Fruit fly (Drosophila melanogaster) whole organism, embryonic: Measurements from ENCODE around the gene CG7896.

ENCODE experiments used
- CG11398 ChIP-seq: fragments of 200-800 bp; sonication (Bioruptor generic); optimal IDR thresholded peaks from 2 replicates; lab custom pipeline; 2016; ENCODE audit warnings: missing biosample characterization, missing genetic modification characterization
- CG12104 ChIP-seq: fragments of 200-800 bp; sonication (Bioruptor generic); optimal IDR thresholded peaks from 3 replicates; lab custom pipeline; 2016; ENCODE audit warnings: missing biosample characterization, missing genetic modification characterization
- CG14667 ChIP-seq: fragments of 200-800 bp; sonication (Bioruptor generic); IDR thresholded peaks from 2 replicates; pipeline ENCODE4 v1.3.6; 2022; ENCODE audit warnings: missing biosample characterization, missing genetic modification characterization
- CG15514 ChIP-seq: fragments of 200-800 bp; sonication (Bioruptor generic); optimal IDR thresholded peaks from 3 replicates; lab custom pipeline; 2017; ENCODE audit warnings: missing biosample characterization, missing genetic modification characterization, mild to moderate bottlenecking, moderate library complexity, missing genetic modification reagents
- CG15601 ChIP-seq: fragments of 200-800 bp; sonication (Bioruptor generic); optimal IDR thresholded peaks from 3 replicates; lab custom pipeline; 2019; ENCODE audit warnings: missing biosample characterization, mild to moderate bottlenecking, missing genetic modification characterization, moderate library complexity
- CG17385 ChIP-seq: fragments of 200-800 bp; sonication (Bioruptor generic); optimal IDR thresholded peaks from 3 replicates; lab custom pipeline; 2018; ENCODE audit warnings: missing biosample characterization, mild to moderate bottlenecking, missing genetic modification characterization
- CG17568 ChIP-seq: fragments of 200-800 bp; sonication (Bioruptor generic); optimal IDR thresholded peaks from 2 replicates; lab custom pipeline; 2018; ENCODE audit warnings: missing biosample characterization, mild to moderate bottlenecking, missing genetic modification characterization, moderate library complexity
- CG18599 ChIP-seq: fragments of 200-800 bp; sonication (Bioruptor generic); optimal IDR thresholded peaks from 3 replicates; lab custom pipeline; 2017; ENCODE audit warnings: missing biosample characterization, missing genetic modification characterization, mild to moderate bottlenecking, moderate library complexity, missing genetic modification reagents
- CG34224 ChIP-seq: fragments of 200-800 bp; sonication (Bioruptor generic); IDR thresholded peaks from 3 replicates; pipeline ENCODE4 v1.3.6; 2022; ENCODE audit warnings: missing biosample characterization, missing genetic modification characterization; ENCODE audit not compliant: partially characterized antibody
- CG34376 ChIP-seq: fragments of 200-800 bp; sonication (Bioruptor generic); optimal IDR thresholded peaks from 2 replicates; lab custom pipeline; 2018; ENCODE audit warnings: missing biosample characterization, mild to moderate bottlenecking, missing genetic modification characterization
- CG3995 ChIP-seq: fragments of 200-800 bp; sonication (Bioruptor generic); optimal IDR thresholded peaks from 3 replicates; lab custom pipeline; 2016; ENCODE audit warnings: missing biosample characterization, missing genetic modification characterization
- CG6272 ChIP-seq: fragments of 200-800 bp; sonication (Bioruptor generic); IDR thresholded peaks from 2 replicates; pipeline ENCODE4 v1.3.6; 2022; ENCODE audit warnings: missing biosample characterization, missing genetic modification characterization
- CG6654 ChIP-seq: fragments of 200-800 bp; sonication (Bioruptor generic); optimal IDR thresholded peaks from 2 replicates; lab custom pipeline; 2017; ENCODE audit warnings: missing biosample characterization, mild to moderate bottlenecking, missing genetic modification characterization
- CG6791 ChIP-seq: fragments of 200-800 bp; sonication (Bioruptor generic); IDR thresholded peaks from 3 replicates; pipeline ENCODE4 v1.3.6; 2022; ENCODE audit warnings: missing biosample characterization, missing genetic modification characterization; ENCODE audit not compliant: partially characterized antibody
- CG7928 ChIP-seq: fragments of 200-800 bp; sonication (Bioruptor generic); optimal IDR thresholded peaks from 2 replicates; lab custom pipeline; 2017; ENCODE audit warnings: missing biosample characterization, mild to moderate bottlenecking, missing genetic modification characterization
- CG9932 ChIP-seq: fragments of 200-800 bp; sonication (Bioruptor generic); IDR thresholded peaks from 2 replicates; pipeline ENCODE4 v1.3.6; 2022; ENCODE audit warnings: missing biosample characterization, missing genetic modification characterization
- CHES-1-like ChIP-seq: fragments of 200-800 bp; sonication (Bioruptor generic); optimal IDR thresholded peaks from 2 replicates; lab custom pipeline; 2016; ENCODE audit warnings: missing biosample characterization, missing genetic modification characterization
- CTCF ChIP-seq: fragments of 200-800 bp; sonication (Bioruptor generic); optimal IDR thresholded peaks from 2 replicates; lab custom pipeline; 2017; ENCODE audit warnings: missing biosample characterization, mild to moderate bottlenecking, missing genetic modification characterization, moderate library complexity
- CrebB ChIP-seq: fragments of 200-800 bp; sonication (Bioruptor generic); optimal IDR thresholded peaks from 3 replicates; lab custom pipeline; 2018; ENCODE audit warnings: missing biosample characterization, mild to moderate bottlenecking, missing genetic modification characterization
- Dbx ChIP-seq: fragments of 200-800 bp; sonication (Bioruptor generic); IDR thresholded peaks from 3 replicates; pipeline ENCODE4 v1.3.6; 2022; ENCODE audit warnings: missing biosample characterization, missing genetic modification characterization
- Doc2 ChIP-seq: fragments of 200-800 bp; sonication (Bioruptor generic); IDR thresholded peaks from 2 replicates; pipeline ENCODE4 v1.3.6; 2022; ENCODE audit warnings: missing biosample characterization, missing genetic modification characterization
- HmgZ ChIP-seq: fragments of 200-800 bp; sonication (Bioruptor generic); optimal IDR thresholded peaks from 2 replicates; lab custom pipeline; 2018; ENCODE audit warnings: missing biosample characterization, mild to moderate bottlenecking, missing genetic modification characterization
- Jarid2 ChIP-seq: fragments of 200-800 bp; sonication (Bioruptor generic); optimal IDR thresholded peaks from 3 replicates; lab custom pipeline; 2017; ENCODE audit warnings: mild to moderate bottlenecking, missing biosample characterization, missing genetic modification reagents, missing genetic modification characterization
- Lhr ChIP-seq: fragments of 200-800 bp; sonication (Bioruptor generic); optimal IDR thresholded peaks from 3 replicates; lab custom pipeline; 2017; ENCODE audit warnings: mild to moderate bottlenecking, missing biosample characterization, missing genetic modification reagents, missing genetic modification characterization
- Mad ChIP-seq: fragments of 200-800 bp; sonication (Bioruptor generic); optimal IDR thresholded peaks from 2 replicates; lab custom pipeline; 2016; ENCODE audit warnings: missing biosample characterization, missing genetic modification characterization
- Stat92E ChIP-seq, 3 experiments: fragments of >200 bp in 2 of 3; fragments of 200-800 bp in 1 of 3; sonication (Bioruptor generic) in 1 of 3; optimal IDR thresholded peaks; 2 replicates each; lab custom pipeline; 2017 to 2019; ENCODE audit warnings: missing biosample characterization in 3 of 3, missing genetic modification characterization in 3 of 3, mild to moderate bottlenecking in 1 of 3, moderate library complexity in 1 of 3
- bbx ChIP-seq: fragments of 200-800 bp; sonication (Bioruptor generic); IDR thresholded peaks from 2 replicates; pipeline ENCODE4 v1.3.6; 2022; ENCODE audit warnings: missing biosample characterization, missing genetic modification characterization; ENCODE audit not compliant: partially characterized antibody
- cad ChIP-seq: fragments of >200 bp; optimal IDR thresholded peaks from 2 replicates; lab custom pipeline; 2017; ENCODE audit warnings: missing biosample characterization, missing genetic modification characterization
- cato ChIP-seq: fragments of 200-800 bp; sonication (Bioruptor generic); optimal IDR thresholded peaks from 2 replicates; lab custom pipeline; 2016; ENCODE audit warnings: missing biosample characterization, missing genetic modification characterization, borderline replicate concordance
- chm ChIP-seq: fragments of 200-800 bp; sonication (Bioruptor generic); IDR thresholded peaks from 2 replicates; pipeline ENCODE4 v1.3.6; 2022; ENCODE audit warnings: missing biosample characterization, missing genetic modification characterization
- da ChIP-seq: fragments of 200-800 bp; sonication (Bioruptor generic); optimal IDR thresholded peaks from 2 replicates; lab custom pipeline; 2016; ENCODE audit warnings: missing biosample characterization, missing genetic modification characterization
- eve ChIP-seq, 2 experiments: fragments of >200 bp; optimal IDR thresholded peaks; 2 replicates each; lab custom pipeline; 2017; ENCODE audit warnings: missing biosample characterization in 2 of 2, missing genetic modification characterization in 2 of 2
- ewg ChIP-seq: fragments of 200-800 bp; sonication (Bioruptor generic); optimal IDR thresholded peaks from 3 replicates; lab custom pipeline; 2017; ENCODE audit warnings: mild to moderate bottlenecking, missing biosample characterization, missing genetic modification reagents, missing genetic modification characterization
- exex ChIP-seq: fragments of 200-800 bp; sonication (Bioruptor generic); optimal IDR thresholded peaks from 4 replicates; lab custom pipeline; 2018; ENCODE audit warnings: missing biosample characterization, mild to moderate bottlenecking, missing genetic modification characterization, moderate library complexity
- gfzf ChIP-seq: fragments of 200-800 bp; sonication (Bioruptor generic); optimal IDR thresholded peaks from 2 replicates; lab custom pipeline; 2016; ENCODE audit warnings: missing biosample characterization, mild to moderate bottlenecking, missing genetic modification characterization, moderate library complexity
- gsb-n ChIP-seq: fragments of 200-800 bp; sonication (Bioruptor generic); optimal IDR thresholded peaks from 3 replicates; lab custom pipeline; 2018; ENCODE audit warnings: missing biosample characterization, mild to moderate bottlenecking, missing genetic modification characterization
- jigr1 ChIP-seq: fragments of 200-800 bp; sonication (Bioruptor generic); IDR thresholded peaks from 3 replicates; pipeline ENCODE4 v1.3.6; 2022; ENCODE audit warnings: missing biosample characterization, missing genetic modification characterization
- jing ChIP-seq: fragments of 200-800 bp; sonication (Bioruptor generic); optimal IDR thresholded peaks from 2 replicates; lab custom pipeline; 2018; ENCODE audit warnings: missing biosample characterization, mild to moderate bottlenecking, missing genetic modification characterization
- kni ChIP-seq: fragments of 200-800 bp; sonication (Bioruptor generic); optimal IDR thresholded peaks from 3 replicates; lab custom pipeline; 2017; ENCODE audit warnings: mild to moderate bottlenecking, missing biosample characterization, missing genetic modification reagents, missing genetic modification characterization
- knrl ChIP-seq: fragments of 200-800 bp; sonication (Bioruptor generic); IDR thresholded peaks from 3 replicates; pipeline ENCODE4 v1.3.6; 2022; ENCODE audit warnings: missing biosample characterization, missing genetic modification characterization; ENCODE audit not compliant: partially characterized antibody
- lbe ChIP-seq: fragments of 200-800 bp; sonication (Bioruptor generic); optimal IDR thresholded peaks from 2 replicates; lab custom pipeline; 2016; ENCODE audit warnings: missing biosample characterization, mild to moderate bottlenecking, missing genetic modification characterization
- lilli ChIP-seq: fragments of 200-800 bp; sonication (Bioruptor generic); optimal IDR thresholded peaks from 3 replicates; lab custom pipeline; 2016; ENCODE audit warnings: missing biosample characterization, missing genetic modification characterization
- lov ChIP-seq, 2 experiments: fragments of 200-800 bp in 1 of 2; fragments of >200 bp in 1 of 2; sonication (Bioruptor generic) in 1 of 2; IDR thresholded peaks in 1 of 2; optimal IDR thresholded peaks in 1 of 2; 2 replicates in 1 of 2; 3 replicates in 1 of 2; pipeline versions ENCODE4 v1.3.6 to Lab custom; 2017 to 2022; ENCODE audit warnings: missing biosample characterization in 1 of 2, missing genetic modification characterization in 1 of 2
- mld ChIP-seq: fragments of 200-800 bp; sonication (Bioruptor generic); IDR thresholded peaks from 3 replicates; pipeline ENCODE4 v1.3.6; 2022; ENCODE audit warnings: missing biosample characterization, missing genetic modification characterization; ENCODE audit not compliant: partially characterized antibody
- nerfin-1 ChIP-seq: fragments of 200-800 bp; sonication (Bioruptor generic); optimal IDR thresholded peaks from 3 replicates; lab custom pipeline; 2019; ENCODE audit warnings: missing biosample characterization, mild to moderate bottlenecking, missing genetic modification characterization, moderate library complexity
- pita ChIP-seq: fragments of 200-800 bp; sonication (Bioruptor generic); optimal IDR thresholded peaks from 2 replicates; lab custom pipeline; 2017; ENCODE audit warnings: missing biosample characterization, mild to moderate bottlenecking, missing genetic modification characterization
- rib ChIP-seq: fragments of 200-800 bp; sonication (Bioruptor generic); IDR thresholded peaks from 2 replicates; pipeline ENCODE4 v1.3.6; 2022; ENCODE audit warnings: missing biosample characterization, missing genetic modification characterization
- trem ChIP-seq: fragments of 200-800 bp; optimal IDR thresholded peaks from 3 replicates; lab custom pipeline; 2019; ENCODE audit warnings: missing biosample characterization, mild to moderate bottlenecking, missing genetic modification characterization, moderate library complexity
- unpg ChIP-seq: fragments of 200-800 bp; sonication (Bioruptor generic); optimal IDR thresholded peaks from 3 replicates; lab custom pipeline; 2018; ENCODE audit warnings: missing biosample characterization, mild to moderate bottlenecking, missing genetic modification characterization, moderate library complexity
- vvl ChIP-seq: fragments of 200-800 bp; sonication (Bioruptor generic); IDR thresholded peaks from 2 replicates; pipeline ENCODE4 v1.3.6; 2022; ENCODE audit warnings: missing biosample characterization, missing genetic modification characterization

The CG7896 gene

dm6 chr3R:30039494-30039893 lies 56.3 kb downstream of the CG7896 start, which contains the start of the genes janA, Sry-alpha and Sry-beta (continued):
- peak; percentile 100 for TF ChIP-seq CG34224 (GFP tag; lab: Robert Waterston, UW)
- TF ChIP-seq jigr1 (GFP tag; lab: Robert Waterston, UW), result no peak
- TF ChIP-seq CG15514 (GFP tag; lab: Kevin White, UChicago), result peak; percentile 94
- no peak for TF ChIP-seq CG7928 (GFP tag; lab: Kevin White, UChicago)
- TF ChIP-seq Dbx (GFP tag; lab: Robert Waterston, UW), result peak; percentile 49; the same call in 1 of the 3 replicates
- TF ChIP-seq nerfin-1 (tag; lab: Kevin White, UChicago), result no peak
- peak; percentile 99 for TF ChIP-seq knrl (GFP tag; lab: Robert Waterston, UW)
- peak; percentile 56 for TF ChIP-seq lilli (GFP tag; lab: Kevin White, UChicago)
- TF ChIP-seq gsb-n (tag; lab: Kevin White, UChicago), result no peak
- no peak for TF ChIP-seq unpg (GFP tag; lab: Kevin White, UChicago)
- peak in 1 of 3 experiments; percentile 29 for TF ChIP-seq Stat92E (GFP tag; optimal IDR thresholded peaks at IDR 0.05; lab: Kevin White, UChicago)
- no peak for TF ChIP-seq cad (GFP tag; lab: Kevin White, UChicago)
- peak; percentile 96 for TF ChIP-seq mld (GFP tag; lab: Robert Waterston, UW)
- peak; percentile 78 for TF ChIP-seq CG3995
- no peak for TF ChIP-seq exex (tag; lab: Kevin White, UChicago)
- TF ChIP-seq chm (GFP tag; lab: Robert Waterston, UW), result no peak
- no peak for TF ChIP-seq CG6654 (GFP tag; lab: Kevin White, UChicago)
- no peak for TF ChIP-seq jing
- no peak for TF ChIP-seq CG17568 (GFP tag; lab: Kevin White, UChicago)
- no peak for TF ChIP-seq Doc2 (GFP tag; lab: Robert Waterston, UW)
- no peak for TF ChIP-seq CrebB (tag; lab: Kevin White, UChicago)
- no peak for TF ChIP-seq CG12104 (GFP tag; lab: Kevin White, UChicago)
- peak; percentile 99 for TF ChIP-seq bbx
- TF ChIP-seq CG11398, result no peak
- TF ChIP-seq rib (GFP tag; lab: Robert Waterston, UW), result no peak
- TF ChIP-seq CG9932 (GFP tag; lab: Robert Waterston, UW), result peak; percentile 43; the same call in 1 of the 2 replicates
- TF ChIP-seq ewg (GFP tag; lab: Kevin White, UChicago), result no peak
- TF ChIP-seq cato, result no peak
- TF ChIP-seq CG14667 (GFP tag; lab: Robert Waterston, UW), result no peak
- peak; percentile 55 for TF ChIP-seq HmgZ (tag; lab: Kevin White, UChicago)
- TF ChIP-seq CHES-1-like (GFP tag; lab: Kevin White, UChicago), result peak; percentile 13
- peak; percentile 29; the same call in 1 of the 2 replicates for TF ChIP-seq CG6272
- TF ChIP-seq CTCF (GFP tag; lab: Kevin White, UChicago), result peak; percentile 35
- TF ChIP-seq gfzf (GFP tag; lab: Kevin White, UChicago), result peak; percentile 63
- peak; percentile 37 for TF ChIP-seq CG15601 (tag; lab: Kevin White, UChicago)
- TF ChIP-seq da (GFP tag; lab: Kevin White, UChicago), result no peak
- peak; percentile 99 for TF ChIP-seq CG6791 (GFP tag; lab: Robert Waterston, UW)
- TF ChIP-seq trem (tag; lab: Kevin White, UChicago), result peak; percentile 75
- no peak for TF ChIP-seq pita (GFP tag; lab: Kevin White, UChicago)
- no peak for TF ChIP-seq CG34376 (GFP tag; lab: Kevin White, UChicago)
- TF ChIP-seq CG17385 (GFP tag; lab: Kevin White, UChicago), result no peak
- TF ChIP-seq lov (optimal IDR thresholded peaks at IDR 0.05; lab: Kevin White, UChicago), result no peak
- no peak for TF ChIP-seq lov (GFP tag; IDR thresholded peaks at IDR 0.05; lab: Robert Waterston, UW)
- peak; percentile 42; the same call in 1 of the 2 replicates for TF ChIP-seq vvl (GFP tag; lab: Robert Waterston, UW)
- no peak for TF ChIP-seq kni
- TF ChIP-seq Lhr, result peak; percentile 24
- peak; percentile 26 for TF ChIP-seq Mad (GFP tag; lab: Kevin White, UChicago)
- TF ChIP-seq lbe (GFP tag; lab: Kevin White, UChicago), result no peak
- TF ChIP-seq CG18599 (GFP tag; lab: Kevin White, UChicago), result no peak
- TF ChIP-seq Jarid2, result no peak
- no peak for TF ChIP-seq eve (GFP tag; optimal IDR thresholded peaks at IDR 0.05; lab: Kevin White, UChicago)
